Worm (Caenorhabditis elegans) whole organism, L3 larva: Measurements from ENCODE around the gene Y82E9BR.18.

Source experiments
- ceh-28 ChIP-seq: fragments of 150-350 bp; optimal IDR thresholded peaks from 2 replicates; lab custom pipeline; 2014; ENCODE audit warnings: missing biosample characterization, missing genetic modification reagents, missing genetic modification characterization
- fos-1 ChIP-seq: fragments of 150-350 bp; optimal IDR thresholded peaks from 2 replicates; lab custom pipeline; 2014; ENCODE audit warnings: missing biosample characterization, missing genetic modification characterization
- nhr-11 ChIP-seq: fragments of 150-350 bp; optimal IDR thresholded peaks from 2 replicates; lab custom pipeline; 2014; ENCODE audit warnings: missing biosample characterization, missing genetic modification characterization
- nhr-237 ChIP-seq: fragments of 150-350 bp; optimal IDR thresholded peaks from 2 replicates; lab custom pipeline; 2014; ENCODE audit warnings: missing biosample characterization, missing genetic modification characterization
- unc-39 ChIP-seq: sonication (generic microtip); optimal IDR thresholded peaks from 4 replicates; lab custom pipeline; 2017; ENCODE audit warnings: missing biosample characterization, missing genetic modification characterization
- unc-62 ChIP-seq: fragments of 150-350 bp; sonication (generic microtip); optimal IDR thresholded peaks from 4 replicates; lab custom pipeline; 2014; ENCODE audit warnings: missing biosample characterization, missing genetic modification reagents, missing genetic modification characterization

ce11 chrIII:1519906-1520305 lies 36.6 kb upstream of the Y82E9BR.18 start:
- TF ChIP-seq ceh-28 (no peak), nhr-237 (tag; lab: Kevin White, UChicago) (no peak), unc-39 (tag; lab: Kevin White, UChicago) (no peak), unc-62 (no peak), nhr-11 (tag; lab: Kevin White, UChicago) (no peak), fos-1 (no peak)
